Worm (Caenorhabditis elegans) whole organism, mixed stage, embryonic: ENCODE results near the gene K02G10.5.

Experiments used
- elt-1 ChIP-seq: sonication (generic microtip); optimal IDR thresholded peaks from 2 replicates; lab custom pipeline; 2017; ENCODE audit warnings: missing genetic modification characterization, mild to moderate bottlenecking, missing compliant biosample characterization, antibody characterized with exemption, moderate library complexity, borderline replicate concordance; ENCODE audit not compliant: insufficient read depth
- flh-1 ChIP-seq: fragments of 200-800 bp; sonication (Bioruptor generic); optimal IDR thresholded peaks from 2 replicates; lab custom pipeline; 2018; ENCODE audit warnings: mild to moderate bottlenecking, missing genetic modification characterization, moderate library complexity, missing compliant biosample characterization
- lin-13 ChIP-seq: fragments of 150-350 bp; optimal IDR thresholded peaks from 2 replicates; lab custom pipeline; 2014; ENCODE audit warnings: missing biosample characterization, missing genetic modification characterization
- nhr-12 ChIP-seq: fragments of 150-350 bp; optimal IDR thresholded peaks from 2 replicates; lab custom pipeline; 2014; ENCODE audit warnings: missing biosample characterization, missing genetic modification characterization
- nhr-237 ChIP-seq: fragments of 150-350 bp; optimal IDR thresholded peaks from 2 replicates; lab custom pipeline; 2014; ENCODE audit warnings: missing biosample characterization, missing genetic modification characterization
- pha-4 ChIP-seq: fragments of 150-350 bp; optimal IDR thresholded peaks from 2 replicates; lab custom pipeline; 2018; ENCODE audit warnings: missing biosample characterization, missing genetic modification reagents, missing genetic modification characterization
- unc-62 ChIP-seq: fragments of 150-350 bp; optimal IDR thresholded peaks from 2 replicates; lab custom pipeline; 2014; ENCODE audit warnings: missing biosample characterization, missing genetic modification reagents, missing genetic modification characterization
- zip-8 ChIP-seq: fragments of 150-350 bp; optimal IDR thresholded peaks from 2 replicates; lab custom pipeline; 2014; ENCODE audit warnings: missing biosample characterization, missing genetic modification characterization

DNA sequence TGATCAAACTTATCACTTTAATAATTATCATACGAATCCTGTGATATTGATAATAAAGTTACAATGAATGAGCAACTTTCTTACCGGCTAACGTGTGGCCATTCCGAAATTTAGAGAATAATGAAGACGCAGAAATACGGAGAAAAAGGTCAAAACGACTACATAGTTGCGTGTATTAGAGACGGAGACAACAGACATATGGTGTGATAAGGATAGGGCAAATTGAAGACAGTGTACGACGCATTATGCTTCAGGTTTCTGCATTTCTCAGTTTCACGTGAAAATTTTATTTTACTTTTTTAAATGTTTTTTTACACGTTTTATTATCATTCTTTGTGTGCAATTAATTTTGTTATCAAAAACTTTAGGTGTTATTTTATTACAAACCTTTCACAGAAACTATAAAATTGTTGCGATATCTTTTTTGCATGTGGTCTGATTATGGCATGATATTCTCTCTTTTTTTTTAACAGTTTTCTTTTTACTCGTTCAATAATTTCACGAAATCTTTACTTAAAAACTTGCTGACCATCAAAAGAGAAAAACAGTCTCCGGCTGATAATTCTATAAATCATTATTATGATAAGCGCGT, 17.7 kb downstream of the K02G10.5 start, which contains the start of gene tmem-135:
- TF ChIP-seq flh-1 (GFP tag; lab: Kevin White, UChicago) (no peak), elt-1 (no peak), pha-4 (tag; lab: Kevin White, UChicago) (no peak), unc-62 (GFP tag; lab: Kevin White, UChicago) (no peak), lin-13 (tag; lab: Kevin White, UChicago) (no peak), zip-8 (tag; lab: Kevin White, UChicago) (no peak), nhr-12 (no peak), nhr-237 (no peak)
